Worm (Caenorhabditis elegans) whole organism, L4 larva: ENCODE measurements around the gene zag-1.

Experiments
- F49E8.2 ChIP-seq: sonication (generic microtip); optimal IDR thresholded peaks from 2 replicates; lab custom pipeline; 2016; ENCODE audit warnings: missing compliant biosample characterization, mild to moderate bottlenecking, missing genetic modification characterization, borderline replicate concordance
- Y105C5A.15 ChIP-seq: fragments of 200-800 bp; sonication (Bioruptor generic); IDR thresholded peaks from 2 replicates; pipeline ENCODE4 v1.3.6; 2022; ENCODE audit warnings: missing genetic modification characterization, missing compliant biosample characterization
- Y75B8A.6 ChIP-seq: fragments of 200-800 bp; sonication (Bioruptor generic); IDR thresholded peaks from 2 replicates; pipeline ENCODE4 v1.3.6; 2022; ENCODE audit warnings: missing genetic modification reagents, missing genetic modification characterization, missing compliant biosample characterization
- aly-2 ChIP-seq: sonication (generic microtip); optimal IDR thresholded peaks from 2 replicates; lab custom pipeline; 2018; ENCODE audit warnings: missing biosample characterization, missing genetic modification characterization
- daf-8 ChIP-seq: fragments of 200-800 bp; sonication (Bioruptor generic); IDR thresholded peaks from 2 replicates; pipeline ENCODE4 v1.3.6; 2022; ENCODE audit warnings: missing genetic modification characterization, missing compliant biosample characterization
- dpl-1 ChIP-seq: fragments of 150-350 bp; optimal IDR thresholded peaks from 2 replicates; lab custom pipeline; 2014; ENCODE audit warnings: missing biosample characterization, missing genetic modification reagents, missing genetic modification characterization
- dve-1 ChIP-seq: sonication (generic microtip); optimal IDR thresholded peaks from 2 replicates; lab custom pipeline; 2017; ENCODE audit warnings: antibody characterized with exemption, mild to moderate bottlenecking, missing genetic modification characterization, missing compliant biosample characterization; ENCODE audit not compliant: insufficient read depth
- fkh-10 ChIP-seq: fragments of 150-350 bp; optimal IDR thresholded peaks from 2 replicates; lab custom pipeline; 2014; ENCODE audit warnings: missing biosample characterization, missing genetic modification reagents, missing genetic modification characterization
- fos-1 ChIP-seq: fragments of 150-350 bp; optimal IDR thresholded peaks from 2 replicates; lab custom pipeline; 2014; ENCODE audit warnings: missing biosample characterization, missing genetic modification characterization
- hlh-30 ChIP-seq: sonication (generic microtip); optimal IDR thresholded peaks from 2 replicates; lab custom pipeline; 2017; ENCODE audit warnings: antibody characterized with exemption, mild to moderate bottlenecking, missing genetic modification characterization, missing compliant biosample characterization; ENCODE audit not compliant: insufficient read depth
- hmg-1.1 ChIP-seq: fragments of 200-800 bp; sonication (Bioruptor generic); IDR thresholded peaks from 2 replicates; pipeline ENCODE4 v1.3.6; 2022; ENCODE audit warnings: missing genetic modification reagents, missing genetic modification characterization, missing compliant biosample characterization
- jun-1 ChIP-seq: fragments of 150-350 bp; optimal IDR thresholded peaks from 2 replicates; lab custom pipeline; 2014; ENCODE audit warnings: missing biosample characterization, missing genetic modification reagents, missing genetic modification characterization
- lin-29 ChIP-seq: fragments of 200-800 bp; sonication (Bioruptor generic); IDR thresholded peaks from 2 replicates; pipeline ENCODE4 v1.3.6; 2022; ENCODE audit warnings: missing genetic modification reagents, missing genetic modification characterization, missing compliant biosample characterization
- lin-39 ChIP-seq: fragments of 150-350 bp; optimal IDR thresholded peaks from 2 replicates; lab custom pipeline; 2014; ENCODE audit warnings: missing biosample characterization, missing genetic modification reagents, missing genetic modification characterization
- madf-9 ChIP-seq: fragments of 200-800 bp; sonication (Bioruptor generic); conservative IDR thresholded peaks from 2 replicates; pipeline ENCODE4 v1.3.6; 2022; ENCODE audit warnings: missing genetic modification reagents, missing genetic modification characterization, missing compliant biosample characterization
- mdt-29 ChIP-seq: fragments of 200-800 bp; sonication (Bioruptor generic); IDR thresholded peaks from 2 replicates; pipeline ENCODE4 v1.3.6; 2022; ENCODE audit warnings: missing genetic modification reagents, missing genetic modification characterization, missing compliant biosample characterization
- nhr-102 ChIP-seq: sonication (generic microtip); optimal IDR thresholded peaks from 2 replicates; lab custom pipeline; 2016; ENCODE audit warnings: mild to moderate bottlenecking, missing genetic modification characterization, moderate library complexity, missing compliant biosample characterization
- nhr-25 ChIP-seq: sonication (generic microtip); optimal IDR thresholded peaks from 2 replicates; lab custom pipeline; 2017; ENCODE audit warnings: missing genetic modification characterization, mild to moderate bottlenecking, missing compliant biosample characterization, antibody characterized with exemption, moderate library complexity, borderline replicate concordance; ENCODE audit not compliant: insufficient read depth
- nhr-77 ChIP-seq: fragments of 150-350 bp; optimal IDR thresholded peaks from 2 replicates; lab custom pipeline; 2014; ENCODE audit warnings: missing biosample characterization, missing genetic modification characterization
- pha-4 ChIP-seq, 2 experiments: fragments of 150-350 bp in 1 of 2; fragments of 200-800 bp in 1 of 2; sonication (Bioruptor generic) in 1 of 2; IDR thresholded peaks in 1 of 2; optimal IDR thresholded peaks in 1 of 2; 2 replicates each; pipeline versions ENCODE4 v1.3.6 to Lab custom; 2014 to 2022; ENCODE audit warnings: missing genetic modification characterization in 2 of 2, missing genetic modification reagents in 2 of 2, missing biosample characterization in 1 of 2, missing compliant biosample characterization in 1 of 2
- php-3 ChIP-seq: fragments of 200-800 bp; sonication (Bioruptor generic); IDR thresholded peaks from 2 replicates; pipeline ENCODE4 v1.3.6; 2022; ENCODE audit warnings: missing genetic modification reagents, missing genetic modification characterization, missing compliant biosample characterization
- pqm-1 ChIP-seq: sonication (generic microtip); optimal IDR thresholded peaks from 2 replicates; lab custom pipeline; 2017; ENCODE audit warnings: missing biosample characterization, missing genetic modification characterization
- saeg-2 ChIP-seq: fragments of 200-800 bp; sonication (Bioruptor generic); IDR thresholded peaks from 2 replicates; pipeline ENCODE4 v1.3.6; 2022; ENCODE audit warnings: missing genetic modification reagents, missing genetic modification characterization, missing compliant biosample characterization
- set-16 ChIP-seq: fragments of 200-800 bp; sonication (Bioruptor generic); IDR thresholded peaks from 2 replicates; pipeline ENCODE4 v1.3.6; 2022; ENCODE audit warnings: missing genetic modification reagents, missing genetic modification characterization, missing compliant biosample characterization
- snpc-4 ChIP-seq: fragments of 150-350 bp; optimal IDR thresholded peaks from 2 replicates; lab custom pipeline; 2014; ENCODE audit warnings: missing biosample characterization, missing genetic modification characterization
- spr-3 ChIP-seq: fragments of 200-800 bp; sonication (Bioruptor generic); optimal IDR thresholded peaks from 2 replicates; lab custom pipeline; 2018; ENCODE audit warnings: mild to moderate bottlenecking, missing genetic modification characterization, missing compliant biosample characterization
- tag-97 ChIP-seq: fragments of 200-800 bp; sonication (Bioruptor generic); IDR thresholded peaks from 2 replicates; pipeline ENCODE4 v1.3.6; 2022; ENCODE audit warnings: missing genetic modification characterization, missing compliant biosample characterization
- tra-1 ChIP-seq: fragments of 200-800 bp; sonication (Bioruptor generic); IDR thresholded peaks from 2 replicates; pipeline ENCODE4 v1.3.6; 2022; ENCODE audit warnings: missing genetic modification reagents, missing genetic modification characterization, missing compliant biosample characterization
- unc-130 ChIP-seq: sonication (generic microtip); optimal IDR thresholded peaks from 2 replicates; lab custom pipeline; 2016; ENCODE audit warnings: missing genetic modification reagents, missing genetic modification characterization, missing compliant biosample characterization
- unc-62 ChIP-seq, 3 experiments: fragments of 150-350 bp in 1 of 3; sonication (generic microtip); optimal IDR thresholded peaks in 2 of 3; peaks in 1 of 3; 1 replicate in 1 of 3; 2 replicates in 2 of 3; lab custom pipeline; 2014 to 2017; ENCODE audit warnings: missing biosample characterization in 3 of 3, missing genetic modification characterization in 3 of 3, missing genetic modification reagents in 3 of 3, missing genotype in 1 of 3
- zfp-2 ChIP-seq: sonication (generic microtip); optimal IDR thresholded peaks from 2 replicates; lab custom pipeline; 2016; ENCODE audit warnings: mild to moderate bottlenecking, missing genetic modification characterization, missing compliant biosample characterization
- zfp-3 ChIP-seq: fragments of 200-800 bp; sonication (Bioruptor generic); conservative IDR thresholded peaks from 2 replicates; pipeline ENCODE4 v1.3.6; 2022; ENCODE audit warnings: missing genetic modification reagents, missing genetic modification characterization, missing compliant biosample characterization
- zip-11 ChIP-seq: fragments of 200-800 bp; sonication (Bioruptor generic); IDR thresholded peaks from 2 replicates; pipeline ENCODE4 v1.3.6; 2022; ENCODE audit warnings: missing genetic modification characterization, missing compliant biosample characterization
- ztf-11 ChIP-seq: fragments of 150-350 bp; optimal IDR thresholded peaks from 2 replicates; lab custom pipeline; 2014; ENCODE audit warnings: missing biosample characterization, missing genetic modification characterization
- ztf-7 ChIP-seq: fragments of 150-350 bp; optimal IDR thresholded peaks from 2 replicates; lab custom pipeline; 2014; ENCODE audit warnings: missing biosample characterization, missing genetic modification characterization

zag-1 gene

DNA sequence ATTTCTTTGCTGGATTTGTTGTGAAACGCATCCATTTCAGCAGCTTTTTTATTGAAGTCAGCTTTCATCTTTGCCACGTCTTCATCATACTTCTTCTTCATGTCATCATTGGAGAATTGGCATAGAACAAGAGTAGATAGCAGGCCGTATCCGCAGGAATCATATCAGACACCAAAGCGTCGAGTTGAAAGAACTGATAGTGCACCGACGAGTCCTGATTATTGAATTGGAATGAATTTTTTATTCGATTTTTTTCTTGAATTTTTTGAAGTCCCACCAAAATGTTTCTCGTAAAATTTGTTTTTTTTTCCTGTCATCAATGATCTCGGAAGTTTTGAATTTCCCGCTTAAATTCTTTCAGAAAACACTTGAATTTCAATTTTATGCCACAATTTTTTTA lies 50.8 kb downstream of the zag-1 start, which contains the start of gene F56D6.11:
Gene F56D6.11, minus strand, starts transcription at position 101 of the 400 bp plus-strand sequence.
- TF ChIP-seq zfp-2 (tag; lab: Kevin White, UChicago) (no peak), ztf-7 (no peak), tra-1 (GFP tag; lab: Robert Waterston, UW) (no peak), zfp-3 (GFP tag; lab: Robert Waterston, UW) (no peak), dve-1 (tag; lab: Kevin White, UChicago) (no peak), lin-39 (tag; lab: Kevin White, UChicago) (no peak), fkh-10 (no peak), nhr-102 (tag; lab: Kevin White, UChicago) (no peak), unc-62 (GFP tag; optimal IDR thresholded peaks at IDR 0.05 in 1 of 2; lab: Kevin White, UChicago) (no peak), unc-62 (tag; optimal IDR thresholded peaks at IDR 0.05; lab: Kevin White, UChicago) (no peak), mdt-29 (GFP tag; lab: Robert Waterston, UW) (no peak), zip-11 (GFP tag; lab: Robert Waterston, UW) (no peak), pqm-1 (tag; lab: Kevin White, UChicago) (no peak), aly-2 (tag; lab: Kevin White, UChicago) (no peak), daf-8 (GFP tag; lab: Robert Waterston, UW) (no peak), tag-97 (GFP tag; lab: Robert Waterston, UW) (no peak), ztf-11 (no peak), madf-9 (GFP tag; lab: Robert Waterston, UW) (no peak), Y75B8A.6 (GFP tag; lab: Robert Waterston, UW) (no peak), snpc-4 (tag; lab: Kevin White, UChicago) (no peak)
- TF ChIP-seq, all 104 proteins: peak for 0

DNA sequence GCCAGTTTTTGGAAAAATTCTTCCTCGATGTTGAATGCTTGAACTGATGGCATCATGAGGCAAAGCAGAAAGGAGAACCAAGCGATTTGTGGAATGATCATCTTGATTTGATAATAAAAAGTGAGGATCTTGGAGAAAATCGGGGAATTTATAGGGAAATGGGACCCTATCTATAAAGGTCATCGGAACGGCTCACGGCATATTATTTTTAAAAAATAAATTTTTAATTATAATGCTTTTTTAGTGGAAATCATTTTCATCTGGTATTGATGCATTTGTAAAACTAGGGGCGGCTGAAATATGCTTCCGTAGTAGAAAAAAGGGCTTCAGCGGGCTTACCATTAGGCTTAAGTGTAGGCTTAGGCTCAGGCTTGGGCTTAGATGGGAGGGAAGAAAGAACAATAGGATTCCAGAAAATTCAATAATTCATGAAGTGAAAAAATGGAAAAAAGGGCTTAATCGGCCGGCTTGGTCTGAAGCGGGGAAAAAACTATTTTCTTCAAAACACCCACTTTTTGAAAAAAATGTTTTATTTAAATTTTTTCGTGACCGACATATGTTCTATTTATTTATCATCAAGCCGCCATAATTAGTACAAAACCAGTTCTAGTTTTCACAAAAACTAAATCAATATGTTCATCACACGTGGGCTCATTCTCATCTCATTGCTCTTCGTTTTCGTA lies 52.0 kb downstream of the zag-1 start, which contains the start of the genes F56D6.22 and F56D6.12:
Gene F56D6.22, minus strand, starts transcription at position 101 of the 683 bp plus-strand sequence.
Gene F56D6.12, plus strand, starts transcription at position 633 of the 683 bp plus-strand sequence.
- TF ChIP-seq dve-1 (tag; lab: Kevin White, UChicago) = no peak
- no peak for TF ChIP-seq php-3
- no peak for TF ChIP-seq nhr-77 (tag; lab: Kevin White, UChicago)
- TF ChIP-seq lin-29 (GFP tag; lab: Robert Waterston, UW) = no peak
- TF ChIP-seq unc-130 (GFP tag; lab: Kevin White, UChicago) = no peak
- no peak for TF ChIP-seq Y105C5A.15 (GFP tag; lab: Robert Waterston, UW)
- TF ChIP-seq fos-1 (tag; lab: Kevin White, UChicago) = no peak
- TF ChIP-seq F49E8.2 (tag; lab: Kevin White, UChicago) = no peak
- TF ChIP-seq set-16 (GFP tag; lab: Robert Waterston, UW) = no peak
- no peak for TF ChIP-seq mdt-29 (GFP tag; lab: Robert Waterston, UW)
- no peak for TF ChIP-seq nhr-102 (tag; lab: Kevin White, UChicago)
- no peak for TF ChIP-seq hmg-1.1 (GFP tag; lab: Robert Waterston, UW)
- no peak for TF ChIP-seq hlh-30 (tag; lab: Kevin White, UChicago)
- no peak for TF ChIP-seq nhr-25 (tag; lab: Kevin White, UChicago)
- TF ChIP-seq pha-4 (GFP tag; IDR thresholded peaks at IDR 0.05; lab: Robert Waterston, UW) = no peak
- no peak for TF ChIP-seq pha-4 (tag; optimal IDR thresholded peaks at IDR 0.05; lab: Kevin White, UChicago)
- TF ChIP-seq spr-3 = no peak
- TF ChIP-seq dpl-1 (GFP tag; lab: Kevin White, UChicago) = no peak
- TF ChIP-seq tag-97 (GFP tag; lab: Robert Waterston, UW) = no peak
- TF ChIP-seq saeg-2 (GFP tag; lab: Robert Waterston, UW) = no peak

ce11 chrIV:3909114-3909513 lies 53.5 kb downstream of the zag-1 start, which contains the start of gene F56D6.13:
Gene F56D6.13, plus strand, starts transcription at chrIV:3909414.
- TF ChIP-seq jun-1 (tag; lab: Kevin White, UChicago) (no peak), saeg-2 (GFP tag; lab: Robert Waterston, UW) (no peak), pqm-1 (tag; lab: Kevin White, UChicago) (no peak), Y105C5A.15 (GFP tag; lab: Robert Waterston, UW) (no peak)
